Worm (Caenorhabditis elegans): Measurements from ENCODE around the gene F10A3.4.

DNA sequence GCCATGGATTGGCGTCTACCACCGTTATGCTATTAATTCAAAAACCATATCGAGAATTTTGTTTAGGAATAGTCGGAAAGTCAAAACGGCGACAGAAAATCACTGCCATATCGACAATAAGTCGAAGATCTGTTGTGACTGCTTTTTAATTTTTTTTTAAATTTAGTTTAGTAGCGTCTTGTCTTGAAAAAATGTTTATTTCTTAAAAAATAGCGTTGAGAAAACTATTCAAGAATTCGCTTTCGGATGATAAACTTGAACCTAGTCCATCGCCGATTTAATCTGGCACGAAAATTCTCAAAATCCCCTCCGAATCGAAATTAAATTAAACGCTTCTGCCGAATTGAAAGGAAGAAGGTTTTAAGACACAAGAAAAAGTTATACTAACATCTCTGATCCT lies 43.2 kb downstream of the F10A3.4 start, which contains the start of gene srh-279:
- TF ChIP-seq ztf-23 (GFP tag; IDR thresholded peaks at IDR 0.05), result no peak
- no peak for TF ChIP-seq flt-1 (GFP tag; IDR thresholded peaks at IDR 0.05)
- no peak for TF ChIP-seq med-1 (GFP tag; optimal IDR thresholded peaks at IDR 0.05; ENCODE audit: insufficient read depth)
- no peak for TF ChIP-seq ztf-29 (GFP tag; IDR thresholded peaks at IDR 0.05)
- TF ChIP-seq klf-2 (GFP tag; conservative IDR thresholded peaks at IDR 0.05), result no peak
- TF ChIP-seq ref-1 (GFP tag; conservative IDR thresholded peaks at IDR 0.05), result no peak
- TF ChIP-seq T22C8.4 (GFP tag; IDR thresholded peaks at IDR 0.05), result no peak
- no peak for TF ChIP-seq tab-1 (GFP tag; IDR thresholded peaks at IDR 0.05)
- TF ChIP-seq cog-1 (tag; optimal IDR thresholded peaks at IDR 0.05), result no peak

Data from whole organism, midembryonic.